Worm (Caenorhabditis elegans) whole organism, L4 larva: Measurements from ENCODE around the gene AC3.5.
A peak's percentile ranks its signal among the peaks of the same experiment; 100 is the strongest.

Source experiments
- D1046.2 ChIP-seq: fragments of 200-800 bp; sonication (Bioruptor generic); IDR thresholded peaks from 2 replicates; pipeline ENCODE4 v1.3.6; 2022; ENCODE audit warnings: missing genetic modification characterization, missing compliant biosample characterization
- F44E2.7 ChIP-seq: fragments of 200-800 bp; sonication (Bioruptor generic); IDR thresholded peaks from 2 replicates; pipeline ENCODE4 v2.1.2; 2022; ENCODE audit warnings: missing genetic modification characterization, missing compliant biosample characterization
- F49E8.2 ChIP-seq: sonication (generic microtip); optimal IDR thresholded peaks from 2 replicates; lab custom pipeline; 2016; ENCODE audit warnings: missing compliant biosample characterization, mild to moderate bottlenecking, missing genetic modification characterization, borderline replicate concordance
- R02D3.7 ChIP-seq: fragments of 150-350 bp; sonication (generic microtip); optimal IDR thresholded peaks from 3 replicates; lab custom pipeline; 2014; ENCODE audit warnings: missing biosample characterization, missing genetic modification characterization
- T26A8.4 ChIP-seq: fragments of 200-800 bp; sonication (Bioruptor generic); IDR thresholded peaks from 2 replicates; pipeline ENCODE4 v1.3.6; 2022; ENCODE audit warnings: missing genetic modification characterization, missing compliant biosample characterization
- Y48G9A.11 ChIP-seq: fragments of 200-800 bp; sonication (Bioruptor generic); IDR thresholded peaks from 2 replicates; pipeline ENCODE4 v1.3.6; 2022; ENCODE audit warnings: missing genetic modification reagents, missing genetic modification characterization, missing compliant biosample characterization
- Y5F2A.4 ChIP-seq: fragments of 200-800 bp; sonication (Bioruptor generic); optimal IDR thresholded peaks from 2 replicates; lab custom pipeline; 2018; ENCODE audit warnings: mild to moderate bottlenecking, missing genetic modification characterization, missing compliant biosample characterization
- ama-1 ChIP-seq: fragments of 150-350 bp; optimal IDR thresholded peaks from 2 replicates; lab custom pipeline; 2014; ENCODE audit warnings: inconsistent platforms, mixed read lengths
- arid-1 ChIP-seq: fragments of 200-800 bp; sonication (Bioruptor generic); conservative IDR thresholded peaks from 2 replicates; pipeline ENCODE4 v1.3.6; 2022; ENCODE audit warnings: missing genetic modification reagents, missing genetic modification characterization, missing compliant biosample characterization
- ceh-62 ChIP-seq: sonication (generic microtip); optimal IDR thresholded peaks from 2 replicates; lab custom pipeline; 2017; ENCODE audit warnings: missing biosample characterization, missing genetic modification characterization
- ceh-82 ChIP-seq: sonication (generic microtip); optimal IDR thresholded peaks from 2 replicates; lab custom pipeline; 2017; ENCODE audit warnings: missing biosample characterization, missing genetic modification characterization
- ces-1 ChIP-seq: fragments of 150-350 bp; sonication (generic microtip); optimal IDR thresholded peaks from 4 replicates; lab custom pipeline; 2014; ENCODE audit warnings: missing biosample characterization, missing genetic modification reagents, missing genetic modification characterization
- cey-2 ChIP-seq: sonication (generic microtip); optimal IDR thresholded peaks from 3 replicates; lab custom pipeline; 2017; ENCODE audit warnings: missing genetic modification characterization, mild to moderate bottlenecking, missing compliant biosample characterization, antibody characterized with exemption, borderline replicate concordance; ENCODE audit not compliant: insufficient read depth
- daf-12 ChIP-seq: fragments of 150-350 bp; optimal IDR thresholded peaks from 2 replicates; lab custom pipeline; 2014; ENCODE audit warnings: missing biosample characterization, missing genetic modification reagents, missing genetic modification characterization
- daf-16 ChIP-seq, 3 experiments: sonication (generic microtip); optimal IDR thresholded peaks; 2 replicates each; lab custom pipeline; 2016 to 2017; ENCODE audit warnings: missing genetic modification characterization in 3 of 3, missing genetic modification reagents in 3 of 3, mild to moderate bottlenecking in 2 of 3, missing compliant biosample characterization in 2 of 3, missing biosample characterization in 1 of 3, moderate library complexity in 1 of 3
- daf-19 ChIP-seq: fragments of 200-800 bp; sonication (Bioruptor generic); conservative IDR thresholded peaks from 2 replicates; pipeline ENCODE4 v1.3.6; 2022; ENCODE audit warnings: missing genetic modification characterization, missing compliant biosample characterization
- dmd-6 ChIP-seq: fragments of 200-800 bp; sonication (Bioruptor generic); IDR thresholded peaks from 2 replicates; pipeline ENCODE4 v1.3.6; 2022; ENCODE audit warnings: missing genetic modification reagents, missing genetic modification characterization, missing compliant biosample characterization
- hlh-11 ChIP-seq: fragments of 200-800 bp; sonication (Bioruptor generic); optimal IDR thresholded peaks from 2 replicates; lab custom pipeline; 2018; ENCODE audit warnings: mild to moderate bottlenecking, missing genetic modification characterization, missing compliant biosample characterization
- lim-7 ChIP-seq: fragments of 200-800 bp; sonication (Bioruptor generic); IDR thresholded peaks from 2 replicates; pipeline ENCODE4 v1.3.6; 2022; ENCODE audit warnings: missing genetic modification characterization, missing compliant biosample characterization
- lin-1 ChIP-seq: fragments of 200-800 bp; sonication (Bioruptor generic); IDR thresholded peaks from 2 replicates; pipeline ENCODE4 v1.3.6; 2022; ENCODE audit warnings: missing genetic modification reagents, missing genetic modification characterization, missing compliant biosample characterization
- mdl-1 ChIP-seq, 2 experiments: fragments of 150-350 bp in 1 of 2; sonication (generic microtip) in 1 of 2; optimal IDR thresholded peaks; 2 replicates each; lab custom pipeline; 2014 to 2017; ENCODE audit warnings: missing biosample characterization in 2 of 2, missing genetic modification characterization in 2 of 2
- nhr-111 ChIP-seq: fragments of 200-800 bp; sonication (Bioruptor generic); optimal IDR thresholded peaks from 2 replicates; lab custom pipeline; 2018; ENCODE audit warnings: mild to moderate bottlenecking, missing genetic modification characterization, missing compliant biosample characterization
- nhr-28 ChIP-seq: fragments of 150-350 bp; optimal IDR thresholded peaks from 2 replicates; lab custom pipeline; 2014; ENCODE audit warnings: missing biosample characterization, missing genetic modification characterization
- nhr-76 ChIP-seq: fragments of 150-350 bp; optimal IDR thresholded peaks from 2 replicates; lab custom pipeline; 2014; ENCODE audit warnings: missing biosample characterization, missing genetic modification characterization
- nhr-77 ChIP-seq: fragments of 150-350 bp; optimal IDR thresholded peaks from 2 replicates; lab custom pipeline; 2014; ENCODE audit warnings: missing biosample characterization, missing genetic modification characterization
- php-3 ChIP-seq: fragments of 200-800 bp; sonication (Bioruptor generic); IDR thresholded peaks from 2 replicates; pipeline ENCODE4 v1.3.6; 2022; ENCODE audit warnings: missing genetic modification reagents, missing genetic modification characterization, missing compliant biosample characterization
- pqm-1 ChIP-seq: sonication (generic microtip); optimal IDR thresholded peaks from 2 replicates; lab custom pipeline; 2017; ENCODE audit warnings: missing biosample characterization, missing genetic modification characterization
- set-16 ChIP-seq: fragments of 200-800 bp; sonication (Bioruptor generic); IDR thresholded peaks from 2 replicates; pipeline ENCODE4 v1.3.6; 2022; ENCODE audit warnings: missing genetic modification reagents, missing genetic modification characterization, missing compliant biosample characterization
- skn-1 ChIP-seq: fragments of 150-350 bp; optimal IDR thresholded peaks from 2 replicates; lab custom pipeline; 2014; ENCODE audit warnings: missing biosample characterization, missing genetic modification characterization
- snpc-1.2 ChIP-seq: fragments of 200-800 bp; sonication (Bioruptor generic); IDR thresholded peaks from 2 replicates; pipeline ENCODE4 v1.3.6; 2022; ENCODE audit warnings: missing genetic modification reagents, missing genetic modification characterization, missing compliant biosample characterization
- tra-1 ChIP-seq: fragments of 200-800 bp; sonication (Bioruptor generic); IDR thresholded peaks from 2 replicates; pipeline ENCODE4 v1.3.6; 2022; ENCODE audit warnings: missing genetic modification reagents, missing genetic modification characterization, missing compliant biosample characterization
- unc-62 ChIP-seq, 3 experiments: fragments of 150-350 bp in 1 of 3; sonication (generic microtip); optimal IDR thresholded peaks in 2 of 3; peaks in 1 of 3; 1 replicate in 1 of 3; 2 replicates in 2 of 3; lab custom pipeline; 2014 to 2017; ENCODE audit warnings: missing biosample characterization in 3 of 3, missing genetic modification characterization in 3 of 3, missing genetic modification reagents in 3 of 3, missing genotype in 1 of 3

The AC3.5 gene

DNA sequence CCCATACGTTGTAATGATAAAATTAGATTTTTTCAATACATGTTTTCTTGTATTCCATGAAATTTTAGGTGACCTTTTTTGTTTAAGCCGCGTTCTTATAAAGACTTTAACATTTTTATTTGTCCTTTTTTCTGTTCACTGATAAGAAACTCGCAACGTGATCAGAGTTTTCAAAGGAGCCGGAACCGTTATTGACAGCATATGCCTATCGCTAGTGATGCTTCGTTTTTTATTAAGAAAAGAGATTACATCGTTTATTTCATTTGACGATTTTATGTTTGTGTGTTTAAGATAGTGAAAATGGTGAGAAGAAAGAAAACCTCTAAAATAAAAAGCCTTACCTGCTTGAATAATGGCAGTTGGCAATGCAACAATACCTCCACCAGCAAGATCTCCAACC is 44.3 kb downstream of the AC3.5 start (continued):
- TF ChIP-seq php-3 (GFP tag; lab: Robert Waterston, UW) (peak; percentile 89), T26A8.4 (no peak), ceh-62 (no peak), daf-16 (GFP tag; optimal IDR thresholded peaks at IDR 0.05; lab: Kevin White, UChicago) (peak in 1 of 2 experiments; percentile 6), daf-16 (tag; optimal IDR thresholded peaks at IDR 0.05; lab: Kevin White, UChicago) (peak; percentile 91), F44E2.7 (GFP tag; lab: Robert Waterston, UW) (no peak), lin-1 (peak; percentile 56; the same call in 1 of the 2 replicates)

ce11 chrV:10433721-10434120 is 45.4 kb downstream of the AC3.5 start, which contains the start of gene Y32F6A.4:
Y32F6A.4 (minus strand) TSS chrV:10434067.
- TF ChIP-seq dmd-6 (GFP tag; lab: Robert Waterston, UW) (peak; percentile 41; the same call in 1 of the 2 replicates), hlh-11 (tag; lab: Kevin White, UChicago) (peak; percentile 15), unc-62 (GFP tag; optimal IDR thresholded peaks at IDR 0.05 in 1 of 2; lab: Kevin White, UChicago) (peak in 1 of 2 experiments; percentile 81), unc-62 (tag; optimal IDR thresholded peaks at IDR 0.05; lab: Kevin White, UChicago) (no peak), pqm-1 (tag; lab: Kevin White, UChicago) (peak; percentile 69), set-16 (GFP tag; lab: Robert Waterston, UW) (no peak), php-3 (GFP tag; lab: Robert Waterston, UW) (peak; percentile 17; the same call in 1 of the 2 replicates), nhr-28 (tag; lab: Kevin White, UChicago) (peak; percentile 39), daf-16 (GFP tag; optimal IDR thresholded peaks at IDR 0.05; lab: Kevin White, UChicago) (no peak), daf-16 (tag; optimal IDR thresholded peaks at IDR 0.05; lab: Kevin White, UChicago) (peak; percentile 45), lim-7 (no peak), nhr-77 (tag; lab: Kevin White, UChicago) (no peak)

- TF ChIP-seq cey-2 (tag; lab: Kevin White, UChicago) (no peak), arid-1 (no peak), daf-19 (GFP tag; lab: Robert Waterston, UW) (no peak), nhr-76 (tag; lab: Kevin White, UChicago) (no peak), unc-62 (GFP tag; optimal IDR thresholded peaks at IDR 0.05 in 1 of 2; lab: Kevin White, UChicago) (peak in 1 of 2 experiments; percentile 95), unc-62 (tag; optimal IDR thresholded peaks at IDR 0.05; lab: Kevin White, UChicago) (no peak), pqm-1 (tag; lab: Kevin White, UChicago) (peak; percentile 44), ama-1 (lab: Kevin White, UChicago) (no peak), nhr-28 (tag; lab: Kevin White, UChicago) (peak; percentile 36), dmd-6 (GFP tag; lab: Robert Waterston, UW) (peak; percentile 54), daf-16 (GFP tag; optimal IDR thresholded peaks at IDR 0.05; lab: Kevin White, UChicago) (no peak), daf-16 (tag; optimal IDR thresholded peaks at IDR 0.05; lab: Kevin White, UChicago) (peak; percentile 14), mdl-1 (tag; optimal IDR thresholded peaks at IDR 0.05; lab: Kevin White, UChicago) (no peak), tra-1 (no peak)
Measured at ce11 chrV:10435198-10435597, 46.9 kb downstream of the AC3.5 start.

DNA sequence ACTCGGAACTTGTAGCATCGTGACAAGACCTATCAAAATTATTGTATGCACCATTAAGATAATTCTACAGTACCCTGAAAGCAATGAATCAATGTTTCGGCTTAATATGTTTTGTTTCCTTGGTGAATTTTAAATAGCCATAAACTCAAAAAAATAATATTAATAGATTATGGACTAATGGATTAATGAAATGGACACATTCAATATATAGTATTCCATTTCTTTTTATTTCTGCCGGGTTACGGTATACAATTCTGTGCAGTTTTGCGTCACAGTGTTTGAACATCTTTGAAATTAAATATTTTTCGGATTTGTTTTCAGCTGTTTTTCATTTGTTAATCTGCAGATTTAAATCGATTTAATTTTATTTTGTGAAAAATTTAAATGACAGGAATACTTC is 48.3 kb downstream of the AC3.5 start, which contains the start of gene set-22:
Gene set-22, plus strand, starts transcription at position 301 of the 400 bp plus-strand sequence.
- TF ChIP-seq F49E8.2 (tag; lab: Kevin White, UChicago) (no peak), R02D3.7 (no peak), Y48G9A.11 (GFP tag; lab: Robert Waterston, UW) (no peak), nhr-111 (GFP tag; lab: Kevin White, UChicago) (no peak), D1046.2 (GFP tag; lab: Robert Waterston, UW) (no peak), hlh-11 (tag; lab: Kevin White, UChicago) (no peak), pqm-1 (tag; lab: Kevin White, UChicago) (no peak), snpc-1.2 (no peak), ceh-82 (tag; lab: Kevin White, UChicago) (no peak), ces-1 (GFP tag; lab: Kevin White, UChicago) (no peak), skn-1 (tag; lab: Kevin White, UChicago) (no peak)

ce11 chrV:10440723-10441122 is 52.4 kb downstream of the AC3.5 start, which contains the start of gene snf-10:
snf-10 (minus strand) TSS chrV:10440823.
- no peak for TF ChIP-seq daf-12 (tag; lab: Kevin White, UChicago)
- TF ChIP-seq Y5F2A.4, result no peak
- TF ChIP-seq D1046.2 (GFP tag; lab: Robert Waterston, UW), result no peak
- no peak for TF ChIP-seq tra-1
